Fruit fly (Drosophila melanogaster) whole organism, embryonic: ENCODE data around the gene sle.

Experiments used
- BEAF-32 ChIP-seq: fragments of 200-800 bp; sonication (Bioruptor generic); optimal IDR thresholded peaks from 3 replicates; lab custom pipeline; 2017; ENCODE audit warnings: missing biosample characterization, missing genetic modification characterization, mild to moderate bottlenecking, moderate library complexity, missing genetic modification reagents
- CG10431 ChIP-seq: fragments of 200-800 bp; sonication (Bioruptor generic); optimal IDR thresholded peaks from 3 replicates; lab custom pipeline; 2018; ENCODE audit warnings: missing biosample characterization, mild to moderate bottlenecking, missing genetic modification characterization
- CG12236 ChIP-seq: fragments of 200-800 bp; sonication (Bioruptor generic); optimal IDR thresholded peaks from 2 replicates; lab custom pipeline; 2016; ENCODE audit warnings: missing biosample characterization, missing genetic modification characterization
- CG12299 ChIP-seq: fragments of 200-800 bp; sonication (Bioruptor generic); optimal IDR thresholded peaks from 2 replicates; lab custom pipeline; 2018; ENCODE audit warnings: missing biosample characterization, mild to moderate bottlenecking, missing genetic modification characterization
- CG13424 ChIP-seq: fragments of 200-800 bp; sonication (Bioruptor generic); optimal IDR thresholded peaks from 2 replicates; lab custom pipeline; 2019; ENCODE audit warnings: missing biosample characterization, mild to moderate bottlenecking, missing genetic modification characterization, moderate library complexity
- CG14014 ChIP-seq: fragments of 200-800 bp; sonication (Bioruptor generic); IDR thresholded peaks from 2 replicates; pipeline ENCODE4 v1.3.6; 2022; ENCODE audit warnings: missing biosample characterization, missing genetic modification characterization
- CG15514 ChIP-seq: fragments of 200-800 bp; sonication (Bioruptor generic); optimal IDR thresholded peaks from 3 replicates; lab custom pipeline; 2017; ENCODE audit warnings: missing biosample characterization, missing genetic modification characterization, mild to moderate bottlenecking, moderate library complexity, missing genetic modification reagents
- CG1647 ChIP-seq: fragments of 200-800 bp; sonication (Bioruptor generic); optimal IDR thresholded peaks from 3 replicates; lab custom pipeline; 2016; ENCODE audit warnings: missing biosample characterization, missing genetic modification characterization
- CG17829 ChIP-seq: fragments of 200-800 bp; optimal IDR thresholded peaks from 2 replicates; lab custom pipeline; 2019; ENCODE audit warnings: missing biosample characterization, mild to moderate bottlenecking, missing genetic modification characterization, moderate library complexity
- CG18599 ChIP-seq: fragments of 200-800 bp; sonication (Bioruptor generic); optimal IDR thresholded peaks from 3 replicates; lab custom pipeline; 2017; ENCODE audit warnings: missing biosample characterization, missing genetic modification characterization, mild to moderate bottlenecking, moderate library complexity, missing genetic modification reagents
- CG2120 ChIP-seq: fragments of 200-800 bp; sonication (Bioruptor generic); optimal IDR thresholded peaks from 3 replicates; lab custom pipeline; 2016; ENCODE audit warnings: missing biosample characterization, missing genetic modification characterization
- CG3838 ChIP-seq: fragments of 200-800 bp; sonication (Bioruptor generic); optimal IDR thresholded peaks from 3 replicates; lab custom pipeline; 2016; ENCODE audit warnings: missing biosample characterization, missing genetic modification characterization
- CG3847 ChIP-seq: fragments of 200-800 bp; sonication (Bioruptor generic); IDR thresholded peaks from 2 replicates; pipeline ENCODE4 v1.3.6; 2022; ENCODE audit warnings: missing biosample characterization, missing genetic modification characterization
- CG43689 ChIP-seq: fragments of 200-800 bp; sonication (Bioruptor generic); IDR thresholded peaks from 2 replicates; pipeline ENCODE4 v1.3.6; 2022; ENCODE audit warnings: missing biosample characterization, missing genetic modification characterization
- CG4404 ChIP-seq: fragments of 200-800 bp; sonication (Bioruptor generic); IDR thresholded peaks from 2 replicates; pipeline ENCODE4 v1.3.6; 2022; ENCODE audit warnings: missing biosample characterization, missing genetic modification characterization
- CG6791 ChIP-seq: fragments of 200-800 bp; sonication (Bioruptor generic); IDR thresholded peaks from 3 replicates; pipeline ENCODE4 v1.3.6; 2022; ENCODE audit warnings: missing biosample characterization, missing genetic modification characterization; ENCODE audit not compliant: partially characterized antibody
- CG7271 ChIP-seq: fragments of 200-800 bp; sonication (Bioruptor generic); optimal IDR thresholded peaks from 2 replicates; lab custom pipeline; 2018; ENCODE audit warnings: missing biosample characterization, mild to moderate bottlenecking, missing genetic modification characterization, moderate library complexity
- CG7556 ChIP-seq: fragments of 200-800 bp; sonication (Bioruptor generic); optimal IDR thresholded peaks from 2 replicates; lab custom pipeline; 2017; ENCODE audit warnings: missing biosample characterization, mild to moderate bottlenecking, missing genetic modification characterization
- CG8089 ChIP-seq: fragments of 200-800 bp; sonication (Bioruptor generic); optimal IDR thresholded peaks from 3 replicates; lab custom pipeline; 2016; ENCODE audit warnings: missing biosample characterization, missing genetic modification characterization
- CG9727 ChIP-seq: fragments of 200-800 bp; sonication (Bioruptor generic); optimal IDR thresholded peaks from 3 replicates; lab custom pipeline; 2017; ENCODE audit warnings: missing biosample characterization, mild to moderate bottlenecking, missing genetic modification characterization
- CrebB ChIP-seq: fragments of 200-800 bp; sonication (Bioruptor generic); optimal IDR thresholded peaks from 3 replicates; lab custom pipeline; 2018; ENCODE audit warnings: missing biosample characterization, mild to moderate bottlenecking, missing genetic modification characterization
- Dek ChIP-seq: fragments of 200-800 bp; sonication (Bioruptor generic); optimal IDR thresholded peaks from 3 replicates; lab custom pipeline; 2019; ENCODE audit warnings: missing biosample characterization, mild to moderate bottlenecking, missing genetic modification characterization, moderate library complexity
- ERR ChIP-seq: fragments of 200-800 bp; sonication (Bioruptor generic); optimal IDR thresholded peaks from 2 replicates; lab custom pipeline; 2016; ENCODE audit warnings: missing biosample characterization, missing genetic modification characterization
- Fer3 ChIP-seq: fragments of 200-800 bp; sonication (Bioruptor generic); optimal IDR thresholded peaks from 2 replicates; lab custom pipeline; 2018; ENCODE audit warnings: missing biosample characterization, mild to moderate bottlenecking, missing genetic modification characterization, moderate library complexity
- HLH4C ChIP-seq: fragments of 200-800 bp; sonication (Bioruptor generic); IDR thresholded peaks from 3 replicates; pipeline ENCODE4 v1.3.6; 2022; ENCODE audit warnings: missing biosample characterization, missing genetic modification characterization; ENCODE audit not compliant: partially characterized antibody
- Hr51 ChIP-seq, 2 experiments: fragments of 200-800 bp; sonication (Bioruptor generic); optimal IDR thresholded peaks; 2 replicates in 1 of 2; 3 replicates in 1 of 2; lab custom pipeline; 2016 to 2018; ENCODE audit warnings: missing biosample characterization in 2 of 2, missing genetic modification characterization in 2 of 2, mild to moderate bottlenecking in 1 of 2, moderate library complexity in 1 of 2
- Lhr ChIP-seq: fragments of 200-800 bp; sonication (Bioruptor generic); optimal IDR thresholded peaks from 3 replicates; lab custom pipeline; 2017; ENCODE audit warnings: mild to moderate bottlenecking, missing biosample characterization, missing genetic modification reagents, missing genetic modification characterization
- Mad ChIP-seq: fragments of 200-800 bp; sonication (Bioruptor generic); optimal IDR thresholded peaks from 2 replicates; lab custom pipeline; 2016; ENCODE audit warnings: missing biosample characterization, missing genetic modification characterization
- Nf-YA ChIP-seq: fragments of 200-800 bp; sonication (Bioruptor generic); IDR thresholded peaks from 2 replicates; pipeline ENCODE4 v1.3.6; 2022; ENCODE audit warnings: missing biosample characterization, missing genetic modification characterization
- Stat92E ChIP-seq, 3 experiments: fragments of >200 bp in 2 of 3; fragments of 200-800 bp in 1 of 3; sonication (Bioruptor generic) in 1 of 3; optimal IDR thresholded peaks; 2 replicates each; lab custom pipeline; 2017 to 2019; ENCODE audit warnings: missing biosample characterization in 3 of 3, missing genetic modification characterization in 3 of 3, mild to moderate bottlenecking in 1 of 3, moderate library complexity in 1 of 3
- ato ChIP-seq: fragments of 200-800 bp; sonication (Bioruptor generic); IDR thresholded peaks from 2 replicates; pipeline ENCODE4 v1.3.6; 2022; ENCODE audit warnings: missing biosample characterization, missing genetic modification characterization; ENCODE audit not compliant: partially characterized antibody
- chm ChIP-seq: fragments of 200-800 bp; sonication (Bioruptor generic); IDR thresholded peaks from 2 replicates; pipeline ENCODE4 v1.3.6; 2022; ENCODE audit warnings: missing biosample characterization, missing genetic modification characterization
- chn ChIP-seq: fragments of 200-800 bp; sonication (Bioruptor generic); optimal IDR thresholded peaks from 2 replicates; lab custom pipeline; 2016; ENCODE audit warnings: missing biosample characterization, missing genetic modification characterization
- croc ChIP-seq: fragments of 200-800 bp; sonication (Bioruptor generic); conservative IDR thresholded peaks from 3 replicates; pipeline ENCODE4 v1.3.6; 2022; ENCODE audit warnings: missing biosample characterization, missing genetic modification characterization
- ems ChIP-seq: fragments of 200-800 bp; sonication (Bioruptor generic); optimal IDR thresholded peaks from 3 replicates; lab custom pipeline; 2016; ENCODE audit warnings: missing biosample characterization, missing genetic modification characterization
- ftz-f1 ChIP-seq: fragments of 200-800 bp; sonication (Bioruptor generic); optimal IDR thresholded peaks from 2 replicates; lab custom pipeline; 2016; ENCODE audit warnings: missing biosample characterization, missing genetic modification characterization
- gfzf ChIP-seq: fragments of 200-800 bp; sonication (Bioruptor generic); optimal IDR thresholded peaks from 2 replicates; lab custom pipeline; 2016; ENCODE audit warnings: missing biosample characterization, mild to moderate bottlenecking, missing genetic modification characterization, moderate library complexity
- hb ChIP-seq: fragments of 200-800 bp; sonication (Bioruptor generic); IDR thresholded peaks from 3 replicates; pipeline ENCODE4 v1.3.6; 2022; ENCODE audit warnings: missing biosample characterization, missing genetic modification characterization; ENCODE audit not compliant: partially characterized antibody
- jing ChIP-seq: fragments of 200-800 bp; sonication (Bioruptor generic); optimal IDR thresholded peaks from 2 replicates; lab custom pipeline; 2018; ENCODE audit warnings: missing biosample characterization, mild to moderate bottlenecking, missing genetic modification characterization
- maf-S ChIP-seq: fragments of 200-800 bp; sonication (Bioruptor generic); optimal IDR thresholded peaks from 2 replicates; lab custom pipeline; 2016; ENCODE audit warnings: missing biosample characterization, missing genetic modification characterization
- mam ChIP-seq: fragments of 200-800 bp; sonication (Bioruptor generic); optimal IDR thresholded peaks from 3 replicates; lab custom pipeline; 2016; ENCODE audit warnings: missing biosample characterization, missing genetic modification characterization
- run ChIP-seq: fragments of 200-800 bp; sonication (Bioruptor generic); optimal IDR thresholded peaks from 3 replicates; lab custom pipeline; 2018; ENCODE audit warnings: missing biosample characterization, mild to moderate bottlenecking, missing genetic modification characterization
- sim ChIP-seq: fragments of 200-800 bp; sonication (Bioruptor generic); IDR thresholded peaks from 2 replicates; pipeline ENCODE4 v1.3.6; 2022; ENCODE audit warnings: missing biosample characterization, missing genetic modification characterization
- sqz ChIP-seq: fragments of 200-800 bp; sonication (Bioruptor generic); optimal IDR thresholded peaks from 3 replicates; lab custom pipeline; 2018; ENCODE audit warnings: missing biosample characterization, mild to moderate bottlenecking, missing genetic modification characterization
- tll ChIP-seq, 2 experiments: fragments of 200-800 bp in 1 of 2; fragments of >200 bp in 1 of 2; sonication (Bioruptor generic) in 1 of 2; optimal IDR thresholded peaks; 2 replicates each; lab custom pipeline; 2017 to 2019; ENCODE audit warnings: missing biosample characterization in 2 of 2, missing genetic modification characterization in 2 of 2, mild to moderate bottlenecking in 1 of 2, moderate library complexity in 1 of 2
- tup ChIP-seq: fragments of 200-800 bp; sonication (Bioruptor generic); optimal IDR thresholded peaks from 2 replicates; lab custom pipeline; 2016; ENCODE audit warnings: missing biosample characterization, mild to moderate bottlenecking, missing genetic modification characterization, moderate library complexity
- zen ChIP-seq: fragments of 200-800 bp; sonication (Bioruptor generic); optimal IDR thresholded peaks from 3 replicates; lab custom pipeline; 2018; ENCODE audit warnings: missing biosample characterization, mild to moderate bottlenecking, missing genetic modification characterization, moderate library complexity

The sle gene

dm6 chr3R:10350741-10351629 is 18.1 kb downstream of the sle start (continued):
- TF ChIP-seq CG13424 (tag; lab: Kevin White, UChicago) (peak; percentile 78), mam (GFP tag; lab: Kevin White, UChicago) (peak; percentile 82), CG6791 (GFP tag; lab: Robert Waterston, UW) (no peak), croc (GFP tag; lab: Robert Waterston, UW) (peak; percentile 32; the same call in 1 of the 3 replicates), tup (no peak), CG12299 (peak; percentile 75), HLH4C (GFP tag; lab: Robert Waterston, UW) (no peak), sqz (peak; percentile 70), jing (GFP tag; lab: Kevin White, UChicago) (peak; percentile 50), CG14014 (GFP tag; lab: Robert Waterston, UW) (no peak), CG8089 (GFP tag; lab: Kevin White, UChicago) (peak; percentile 28), CG10431 (GFP tag; lab: Kevin White, UChicago) (no peak), Stat92E (GFP tag; optimal IDR thresholded peaks at IDR 0.05; lab: Kevin White, UChicago) (no peak), ERR (GFP tag; lab: Kevin White, UChicago) (peak; percentile 34), Hr51 (GFP tag; optimal IDR thresholded peaks at IDR 0.05; lab: Kevin White, UChicago) (peak; percentile 77 to 90), Fer3 (tag; lab: Kevin White, UChicago) (peak; percentile 83), ems (GFP tag; lab: Kevin White, UChicago) (peak; percentile 76), CG1647 (GFP tag; lab: Kevin White, UChicago) (peak; percentile 1), CG7556 (peak; percentile 91), CG15514 (GFP tag; lab: Kevin White, UChicago) (peak; percentile 63), ato (no peak), CG18599 (GFP tag; lab: Kevin White, UChicago) (peak; percentile 92), gfzf (no peak), ftz-f1 (peak; percentile 56), Lhr (GFP tag; lab: Kevin White, UChicago) (no peak), run (tag; lab: Kevin White, UChicago) (peak; percentile 58), BEAF-32 (GFP tag; lab: Kevin White, UChicago) (no peak), Mad (GFP tag; lab: Kevin White, UChicago) (peak; percentile 58), hb (no peak), Dek (tag; lab: Kevin White, UChicago) (peak; percentile 87), zen (tag; lab: Kevin White, UChicago) (peak; percentile 52), CG3847 (GFP tag; lab: Robert Waterston, UW) (no peak), tll (GFP tag; optimal IDR thresholded peaks at IDR 0.05; lab: Kevin White, UChicago) (no peak), Nf-YA (no peak), CG12236 (GFP tag; lab: Kevin White, UChicago) (peak; percentile 38), CrebB (tag; lab: Kevin White, UChicago) (peak; percentile 85), CG2120 (peak; percentile 94), chn (peak; percentile 19), CG17829 (peak; percentile 63), maf-S (GFP tag; lab: Kevin White, UChicago) (peak; percentile 68), chm (GFP tag; lab: Robert Waterston, UW) (no peak), CG9727 (GFP tag; lab: Kevin White, UChicago) (peak; percentile 90), CG7271 (tag; lab: Kevin White, UChicago) (no peak), CG4404 (GFP tag; lab: Robert Waterston, UW) (no peak), CG43689 (GFP tag; lab: Robert Waterston, UW) (no peak), CG3838 (GFP tag; lab: Kevin White, UChicago) (peak; percentile 52), sim (GFP tag; lab: Robert Waterston, UW) (no peak)
